Fruit fly (Drosophila melanogaster) whole organism, embryonic: ENCODE results near the gene CG10232.

Experiments used
- Ada2b ChIP-seq: fragments of 200-800 bp; sonication (Bioruptor generic); IDR thresholded peaks from 2 replicates; pipeline ENCODE4 v1.3.6; 2022; ENCODE audit warnings: missing biosample characterization, missing genetic modification characterization
- CG10321 ChIP-seq: fragments of 200-800 bp; sonication (Bioruptor generic); IDR thresholded peaks from 2 replicates; pipeline ENCODE4 v1.3.6; 2022; ENCODE audit warnings: missing biosample characterization, missing genetic modification characterization
- CG10543 ChIP-seq: fragments of 200-800 bp; sonication (Bioruptor generic); optimal IDR thresholded peaks from 3 replicates; lab custom pipeline; 2017; ENCODE audit warnings: missing biosample characterization, mild to moderate bottlenecking, missing genetic modification characterization, moderate library complexity
- CG10565 ChIP-seq: fragments of 200-800 bp; sonication (Bioruptor generic); optimal IDR thresholded peaks from 3 replicates; lab custom pipeline; 2016; ENCODE audit warnings: missing biosample characterization, mild to moderate bottlenecking, missing genetic modification characterization
- CG10979 ChIP-seq: fragments of 200-800 bp; sonication (Bioruptor generic); optimal IDR thresholded peaks from 2 replicates; lab custom pipeline; 2018; ENCODE audit warnings: missing biosample characterization, mild to moderate bottlenecking, missing genetic modification characterization, moderate library complexity
- CG11398 ChIP-seq: fragments of 200-800 bp; sonication (Bioruptor generic); optimal IDR thresholded peaks from 2 replicates; lab custom pipeline; 2016; ENCODE audit warnings: missing biosample characterization, missing genetic modification characterization
- CG1603 ChIP-seq: fragments of 200-800 bp; sonication (Bioruptor generic); optimal IDR thresholded peaks from 2 replicates; lab custom pipeline; 2019; ENCODE audit warnings: missing biosample characterization, mild to moderate bottlenecking, missing genetic modification characterization, moderate library complexity
- CG3281 ChIP-seq: fragments of 200-800 bp; sonication (Bioruptor generic); optimal IDR thresholded peaks from 3 replicates; lab custom pipeline; 2017; ENCODE audit warnings: missing biosample characterization, mild to moderate bottlenecking, missing genetic modification characterization
- CG34376 ChIP-seq: fragments of 200-800 bp; sonication (Bioruptor generic); optimal IDR thresholded peaks from 2 replicates; lab custom pipeline; 2018; ENCODE audit warnings: missing biosample characterization, mild to moderate bottlenecking, missing genetic modification characterization
- CG6175 ChIP-seq: fragments of 200-800 bp; sonication (Bioruptor generic); IDR thresholded peaks from 3 replicates; pipeline ENCODE4 v1.3.6; 2022; ENCODE audit warnings: missing biosample characterization, missing genetic modification characterization
- CG8478 ChIP-seq: fragments of >200 bp; optimal IDR thresholded peaks from 2 replicates; lab custom pipeline; 2018
- CG8944 ChIP-seq: fragments of 200-800 bp; sonication (Bioruptor generic); optimal IDR thresholded peaks from 3 replicates; lab custom pipeline; 2016; ENCODE audit warnings: missing biosample characterization, missing genetic modification characterization
- CTCF ChIP-seq: fragments of 200-800 bp; sonication (Bioruptor generic); optimal IDR thresholded peaks from 2 replicates; lab custom pipeline; 2017; ENCODE audit warnings: missing biosample characterization, mild to moderate bottlenecking, missing genetic modification characterization, moderate library complexity
- D19A ChIP-seq: fragments of 200-800 bp; optimal IDR thresholded peaks from 3 replicates; lab custom pipeline; 2019; ENCODE audit warnings: missing biosample characterization, mild to moderate bottlenecking, missing genetic modification characterization, moderate library complexity
- D19B ChIP-seq: fragments of 200-800 bp; sonication (Bioruptor generic); optimal IDR thresholded peaks from 2 replicates; lab custom pipeline; 2017; ENCODE audit warnings: missing biosample characterization, mild to moderate bottlenecking, missing genetic modification characterization
- Deaf1 ChIP-seq: fragments of 200-800 bp; optimal IDR thresholded peaks from 3 replicates; lab custom pipeline; 2019; ENCODE audit warnings: missing biosample characterization, mild to moderate bottlenecking, missing genetic modification characterization, moderate library complexity
- Dek ChIP-seq: fragments of 200-800 bp; sonication (Bioruptor generic); optimal IDR thresholded peaks from 3 replicates; lab custom pipeline; 2019; ENCODE audit warnings: missing biosample characterization, mild to moderate bottlenecking, missing genetic modification characterization, moderate library complexity
- Dip2 ChIP-seq: fragments of 200-800 bp; sonication (Bioruptor generic); IDR thresholded peaks from 2 replicates; pipeline ENCODE4 v1.3.6; 2022; ENCODE audit warnings: missing biosample characterization, missing genetic modification characterization
- Dll ChIP-seq: fragments of 200-800 bp; sonication (Bioruptor generic); IDR thresholded peaks from 4 replicates; pipeline ENCODE4 v1.3.6; 2022; ENCODE audit warnings: missing biosample characterization, missing genetic modification characterization; ENCODE audit not compliant: partially characterized antibody
- Doc3 ChIP-seq: fragments of 200-800 bp; sonication (Bioruptor generic); IDR thresholded peaks from 3 replicates; pipeline ENCODE4 v1.3.6; 2022; ENCODE audit warnings: missing biosample characterization, missing genetic modification characterization; ENCODE audit not compliant: partially characterized antibody
- E2f1 ChIP-seq: fragments of 200-800 bp; sonication (Bioruptor generic); IDR thresholded peaks from 2 replicates; pipeline ENCODE4 v1.3.6; 2022; ENCODE audit warnings: missing biosample characterization, missing genetic modification characterization
- GATAe ChIP-seq: fragments of 200-800 bp; sonication (Bioruptor generic); conservative IDR thresholded peaks from 2 replicates; pipeline ENCODE4 v1.3.6; 2022; ENCODE audit warnings: missing biosample characterization, missing genetic modification characterization
- HLH4C ChIP-seq: fragments of 200-800 bp; sonication (Bioruptor generic); IDR thresholded peaks from 3 replicates; pipeline ENCODE4 v1.3.6; 2022; ENCODE audit warnings: missing biosample characterization, missing genetic modification characterization; ENCODE audit not compliant: partially characterized antibody
- Hey ChIP-seq: fragments of 200-800 bp; sonication (Bioruptor generic); optimal IDR thresholded peaks from 3 replicates; lab custom pipeline; 2018; ENCODE audit warnings: missing biosample characterization, mild to moderate bottlenecking, missing genetic modification characterization
- Jarid2 ChIP-seq: fragments of 200-800 bp; sonication (Bioruptor generic); optimal IDR thresholded peaks from 3 replicates; lab custom pipeline; 2017; ENCODE audit warnings: mild to moderate bottlenecking, missing biosample characterization, missing genetic modification reagents, missing genetic modification characterization
- Med ChIP-seq: fragments of 200-800 bp; sonication (Bioruptor generic); peaks from one replicate; lab custom pipeline; 2016; ENCODE audit warnings: missing biosample characterization, missing genetic modification characterization, mild to moderate bottlenecking, inconsistent platforms, moderate library complexity
- Nf-YA ChIP-seq: fragments of 200-800 bp; sonication (Bioruptor generic); IDR thresholded peaks from 2 replicates; pipeline ENCODE4 v1.3.6; 2022; ENCODE audit warnings: missing biosample characterization, missing genetic modification characterization
- Poxn ChIP-seq: fragments of 200-800 bp; sonication (Bioruptor generic); IDR thresholded peaks from 2 replicates; pipeline ENCODE4 v1.3.6; 2022; ENCODE audit warnings: missing biosample characterization, missing genetic modification characterization
- Sox100B ChIP-seq: fragments of 200-800 bp; sonication (Bioruptor generic); optimal IDR thresholded peaks from 3 replicates; lab custom pipeline; 2018; ENCODE audit warnings: missing biosample characterization, mild to moderate bottlenecking, missing genetic modification characterization
- Taf1 ChIP-seq: fragments of 200-800 bp; sonication (Bioruptor generic); IDR thresholded peaks from 2 replicates; pipeline ENCODE4 v1.3.6; 2022; ENCODE audit warnings: missing biosample characterization, missing genetic modification characterization
- bowl ChIP-seq: fragments of 200-800 bp; sonication (Bioruptor generic); IDR thresholded peaks from 2 replicates; pipeline ENCODE4 v1.3.6; 2022; ENCODE audit warnings: missing biosample characterization, missing genetic modification characterization
- chinmo ChIP-seq: fragments of 200-800 bp; sonication (Bioruptor generic); IDR thresholded peaks from 4 replicates; pipeline ENCODE4 v1.3.6; 2022; ENCODE audit warnings: missing biosample characterization, missing genetic modification characterization; ENCODE audit not compliant: partially characterized antibody
- dm ChIP-seq: fragments of 200-800 bp; sonication (Bioruptor generic); optimal IDR thresholded peaks from 3 replicates; lab custom pipeline; 2016; ENCODE audit warnings: missing biosample characterization, missing genetic modification characterization
- dmrt99B ChIP-seq: fragments of 200-800 bp; sonication (Bioruptor generic); optimal IDR thresholded peaks from 2 replicates; lab custom pipeline; 2018; ENCODE audit warnings: missing biosample characterization, mild to moderate bottlenecking, missing genetic modification characterization, moderate library complexity
- exex ChIP-seq: fragments of 200-800 bp; sonication (Bioruptor generic); optimal IDR thresholded peaks from 4 replicates; lab custom pipeline; 2018; ENCODE audit warnings: missing biosample characterization, mild to moderate bottlenecking, missing genetic modification characterization, moderate library complexity
- fd64A ChIP-seq: fragments of 200-800 bp; sonication (Bioruptor generic); optimal IDR thresholded peaks from 3 replicates; lab custom pipeline; 2018; ENCODE audit warnings: missing biosample characterization, mild to moderate bottlenecking, missing genetic modification characterization
- ftz-f1 ChIP-seq: fragments of 200-800 bp; sonication (Bioruptor generic); optimal IDR thresholded peaks from 2 replicates; lab custom pipeline; 2016; ENCODE audit warnings: missing biosample characterization, missing genetic modification characterization
- grau ChIP-seq: fragments of 200-800 bp; optimal IDR thresholded peaks from 3 replicates; lab custom pipeline; 2019; ENCODE audit warnings: missing biosample characterization, mild to moderate bottlenecking, missing genetic modification characterization, moderate library complexity
- grn ChIP-seq: fragments of 200-800 bp; sonication (Bioruptor generic); optimal IDR thresholded peaks from 3 replicates; lab custom pipeline; 2017; ENCODE audit warnings: missing biosample characterization, missing genetic modification characterization
- hbn ChIP-seq: fragments of 200-800 bp; sonication (Bioruptor generic); IDR thresholded peaks from 2 replicates; pipeline ENCODE4 v1.3.6; 2022; ENCODE audit warnings: missing biosample characterization, missing genetic modification characterization; ENCODE audit not compliant: partially characterized antibody
- hth ChIP-seq: fragments of >200 bp; optimal IDR thresholded peaks from 2 replicates; lab custom pipeline; 2017; ENCODE audit warnings: inconsistent platforms
- kni ChIP-seq: fragments of 200-800 bp; sonication (Bioruptor generic); optimal IDR thresholded peaks from 3 replicates; lab custom pipeline; 2017; ENCODE audit warnings: mild to moderate bottlenecking, missing biosample characterization, missing genetic modification reagents, missing genetic modification characterization
- lab ChIP-seq: fragments of 200-800 bp; sonication (Bioruptor generic); optimal IDR thresholded peaks from 3 replicates; lab custom pipeline; 2017; ENCODE audit warnings: missing biosample characterization, missing genetic modification characterization, mild to moderate bottlenecking, moderate library complexity, missing genetic modification reagents
- mirr ChIP-seq: fragments of 200-800 bp; sonication (Bioruptor generic); optimal IDR thresholded peaks from 3 replicates; lab custom pipeline; 2018; ENCODE audit warnings: missing biosample characterization, mild to moderate bottlenecking, missing genetic modification characterization
- peb ChIP-seq: fragments of 200-800 bp; sonication (Bioruptor generic); IDR thresholded peaks from 2 replicates; pipeline ENCODE4 v1.3.6; 2022; ENCODE audit warnings: missing biosample characterization, missing genetic modification characterization
- pho ChIP-seq: fragments of 200-800 bp; sonication (Bioruptor generic); optimal IDR thresholded peaks from 2 replicates; lab custom pipeline; 2016; ENCODE audit warnings: missing biosample characterization, missing genetic modification characterization
- ranshi ChIP-seq: fragments of 200-800 bp; sonication (Bioruptor generic); IDR thresholded peaks from 2 replicates; pipeline ENCODE4 v1.3.6; 2022; ENCODE audit warnings: missing biosample characterization, missing genetic modification characterization
- sd ChIP-seq: fragments of 200-800 bp; sonication (Bioruptor generic); optimal IDR thresholded peaks from 3 replicates; lab custom pipeline; 2018; ENCODE audit warnings: missing biosample characterization, mild to moderate bottlenecking, missing genetic modification characterization, moderate library complexity
- sens ChIP-seq: fragments of 200-800 bp; sonication (Bioruptor generic); peaks from one replicate; lab custom pipeline; 2016; ENCODE audit warnings: missing biosample characterization, missing genetic modification characterization
- sug ChIP-seq: fragments of 200-800 bp; optimal IDR thresholded peaks from 2 replicates; lab custom pipeline; 2019; ENCODE audit warnings: missing biosample characterization, mild to moderate bottlenecking, missing genetic modification characterization, moderate library complexity
- usp ChIP-seq: fragments of >200 bp; optimal IDR thresholded peaks from 2 replicates; lab custom pipeline; 2017; ENCODE audit warnings: missing biosample characterization, missing genetic modification characterization

The CG10232 gene

DNA sequence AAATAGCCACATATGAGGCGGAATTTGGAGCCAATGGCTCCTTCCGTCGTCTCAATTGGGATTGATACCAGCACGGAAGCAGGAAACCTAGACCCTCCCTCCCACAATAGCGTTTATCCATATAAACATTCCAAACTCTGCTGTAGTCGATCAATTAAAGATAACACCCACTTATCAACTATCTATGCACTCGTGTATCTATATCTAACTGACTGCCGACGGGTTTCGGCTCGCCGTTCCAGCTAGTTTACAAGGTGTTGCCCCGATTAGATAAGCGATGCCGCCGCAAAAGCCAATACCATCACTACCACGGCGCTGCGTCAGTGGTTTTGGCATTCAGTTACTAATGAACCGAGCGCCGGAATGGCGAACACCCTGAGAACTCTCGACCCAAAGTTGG, 10.2 kb downstream of the CG10232 start, which contains the start of gene CG10300:
Gene CG10300, plus strand, starts transcription at position 333 of the 400 bp plus-strand sequence.
- peak; percentile 74 for TF ChIP-seq GATAe (GFP tag; lab: Robert Waterston, UW)
- peak; percentile 52 for TF ChIP-seq sug (tag; lab: Kevin White, UChicago)
- TF ChIP-seq usp (GFP tag; lab: Kevin White, UChicago), result no peak
- TF ChIP-seq D19B, result no peak
- no peak for TF ChIP-seq dm (GFP tag; lab: Kevin White, UChicago)
- no peak for TF ChIP-seq CG11398 (GFP tag; lab: Kevin White, UChicago)
- no peak for TF ChIP-seq Dll (GFP tag; lab: Robert Waterston, UW)
- TF ChIP-seq CG8944 (GFP tag; lab: Kevin White, UChicago), result no peak
- no peak for TF ChIP-seq Dip2
- TF ChIP-seq pho (GFP tag; lab: Kevin White, UChicago), result no peak
- TF ChIP-seq Taf1 (GFP tag; lab: Robert Waterston, UW), result no peak
- TF ChIP-seq CG10543 (GFP tag; lab: Kevin White, UChicago), result peak; percentile 11
- TF ChIP-seq chinmo (GFP tag; lab: Robert Waterston, UW), result 0 out of 4 replicates have a peak, but pooled peaks have one; percentile 42
- no peak for TF ChIP-seq CG10565 (GFP tag; lab: Kevin White, UChicago)
- no peak for TF ChIP-seq Hey (tag; lab: Kevin White, UChicago)
- TF ChIP-seq sens (GFP tag; lab: Kevin White, UChicago), result peak; percentile 71
- peak; percentile 88 for TF ChIP-seq mirr (GFP tag; lab: Kevin White, UChicago)
- TF ChIP-seq Doc3 (GFP tag; lab: Robert Waterston, UW), result no peak
- TF ChIP-seq exex (tag; lab: Kevin White, UChicago), result peak; percentile 29
- TF ChIP-seq Med (GFP tag; lab: Kevin White, UChicago), result peak; percentile 39
- TF ChIP-seq ftz-f1 (GFP tag; lab: Kevin White, UChicago), result no peak
- TF ChIP-seq CG34376 (GFP tag; lab: Kevin White, UChicago), result peak; percentile 53
- TF ChIP-seq sd (tag; lab: Kevin White, UChicago), result peak; percentile 64
- 0 out of 2 replicates have a peak, but pooled peaks have one; percentile 24 for TF ChIP-seq ranshi (GFP tag; lab: Robert Waterston, UW)
- peak; percentile 58 for TF ChIP-seq Deaf1
- no peak for TF ChIP-seq CTCF (GFP tag; lab: Kevin White, UChicago)
- TF ChIP-seq Jarid2, result no peak
- TF ChIP-seq bowl, result no peak
- TF ChIP-seq HLH4C (GFP tag; lab: Robert Waterston, UW), result no peak
- peak; percentile 65 for TF ChIP-seq lab (GFP tag; lab: Kevin White, UChicago)
- TF ChIP-seq CG8478 (lab: Kevin White, UChicago), result no peak
- peak; percentile 74 for TF ChIP-seq grn (GFP tag; lab: Kevin White, UChicago)

DNA sequence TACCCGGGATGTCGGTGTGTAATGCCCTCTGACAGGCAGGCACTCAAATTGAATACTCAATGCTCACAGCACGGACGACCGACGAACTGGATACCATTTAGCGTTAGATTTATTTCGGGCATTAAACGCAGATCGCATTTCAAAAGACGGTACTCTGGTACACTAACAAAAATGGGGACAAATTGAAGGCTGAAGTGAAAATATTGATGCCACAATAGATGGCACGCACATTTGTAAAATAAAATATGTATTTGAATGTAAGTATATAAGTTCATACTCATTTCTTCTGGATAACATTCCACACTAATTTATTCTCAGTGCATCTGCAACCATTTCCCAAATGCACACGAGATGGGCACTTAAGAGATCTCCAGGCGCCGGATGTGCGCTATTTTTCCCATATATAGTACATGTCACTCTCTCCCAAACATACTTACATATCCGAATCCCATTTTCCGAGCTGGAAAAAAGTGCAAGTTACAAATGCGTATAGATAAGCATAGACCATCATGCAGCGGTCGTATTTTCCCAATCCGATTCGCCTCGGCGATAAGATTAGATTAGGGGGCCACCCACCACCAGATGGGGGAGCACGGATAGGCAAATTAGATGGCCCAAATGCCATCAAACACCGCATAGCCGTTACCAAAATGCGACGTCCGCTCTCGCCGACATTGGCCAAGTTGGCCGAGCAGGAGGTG, 11.8 kb downstream of the CG10232 start, which contains the start of gene CG10301:
Gene CG10301, plus strand, starts transcription at position 651 of the 701 bp plus-strand sequence.
- peak; percentile 82 for TF ChIP-seq CG10979 (tag; lab: Kevin White, UChicago)
- peak; percentile 66 for TF ChIP-seq dmrt99B (tag; lab: Kevin White, UChicago)
- peak; percentile 84 for TF ChIP-seq CG1603 (tag; lab: Kevin White, UChicago)
- TF ChIP-seq fd64A, result peak; percentile 4
- no peak for TF ChIP-seq CG10321 (GFP tag; lab: Robert Waterston, UW)
- TF ChIP-seq CG6175 (GFP tag; lab: Robert Waterston, UW), result no peak
- peak; percentile 60 for TF ChIP-seq E2f1 (GFP tag; lab: Robert Waterston, UW)
- peak; percentile 67 for TF ChIP-seq D19A (tag; lab: Kevin White, UChicago)
- no peak for TF ChIP-seq hth
- no peak for TF ChIP-seq D19B
- no peak for TF ChIP-seq CG3281 (GFP tag; lab: Kevin White, UChicago)
- TF ChIP-seq Sox100B (GFP tag; lab: Kevin White, UChicago), result peak; percentile 50
- peak; percentile 23; the same call in 1 of the 2 replicates for TF ChIP-seq Ada2b (GFP tag; lab: Robert Waterston, UW)
- TF ChIP-seq Poxn (GFP tag; lab: Robert Waterston, UW), result no peak
- no peak for TF ChIP-seq Dek
- TF ChIP-seq hbn (GFP tag; lab: Robert Waterston, UW), result no peak
- no peak for TF ChIP-seq kni (GFP tag; lab: Kevin White, UChicago)
- peak; percentile 65 for TF ChIP-seq grau (tag; lab: Kevin White, UChicago)
- peak; percentile 48 for TF ChIP-seq peb (GFP tag; lab: Robert Waterston, UW)
- no peak for TF ChIP-seq Nf-YA (GFP tag; lab: Robert Waterston, UW)
